Fruit fly (Drosophila melanogaster): ENCODE data around the gene CG12084.

- TF ChIP-seq usp (GFP tag; optimal IDR thresholded peaks at IDR 0.05) (no peak), NFAT (GFP tag; IDR thresholded peaks at IDR 0.05) (peak; percentile 54)
Measured at dm6 chr3L:1533699-1534431, 37.4 kb upstream of the CG12084 start, which contains the start of gene Iml1.
